Worm (Caenorhabditis elegans) whole organism, L2 larva: ENCODE data around the gene F42A10.6.
"Not testable (repeated sequence)": the region's sequence is repeated elsewhere in the genome, so short reads cannot be mapped to it uniquely, and the experiment has no call there.

ENCODE experiments used
- F13H6.1 ChIP-seq: sonication (generic microtip); optimal IDR thresholded peaks from 2 replicates; lab custom pipeline; 2016; ENCODE audit warnings: missing genetic modification characterization, missing compliant biosample characterization
- R02D3.7 ChIP-seq: fragments of 150-350 bp; optimal IDR thresholded peaks from 2 replicates; lab custom pipeline; 2014; ENCODE audit warnings: missing biosample characterization, missing genetic modification characterization
- Y55F3AM.14 ChIP-seq: fragments of 200-800 bp; sonication (Bioruptor generic); optimal IDR thresholded peaks from 2 replicates; lab custom pipeline; 2018; ENCODE audit warnings: mild to moderate bottlenecking, missing genetic modification characterization, missing compliant biosample characterization
- ZK546.5 ChIP-seq: sonication (generic microtip); optimal IDR thresholded peaks from 2 replicates; lab custom pipeline; 2017; ENCODE audit warnings: missing biosample characterization, missing genetic modification characterization
- alr-1 ChIP-seq: fragments of 150-350 bp; optimal IDR thresholded peaks from 2 replicates; lab custom pipeline; 2014; ENCODE audit warnings: missing biosample characterization, missing genetic modification characterization
- aly-2 ChIP-seq: fragments of 150-350 bp; optimal IDR thresholded peaks from 2 replicates; lab custom pipeline; 2014; ENCODE audit warnings: missing biosample characterization, missing genetic modification characterization
- ceh-16 ChIP-seq: fragments of 150-350 bp; optimal IDR thresholded peaks from 2 replicates; lab custom pipeline; 2014; ENCODE audit warnings: missing biosample characterization, missing genetic modification characterization
- ceh-82 ChIP-seq: fragments of 150-350 bp; optimal IDR thresholded peaks from 2 replicates; lab custom pipeline; 2014; ENCODE audit warnings: missing biosample characterization, missing genetic modification characterization
- crh-2 ChIP-seq: sonication (generic microtip); optimal IDR thresholded peaks from 2 replicates; lab custom pipeline; 2017; ENCODE audit warnings: missing biosample characterization, missing genetic modification characterization
- dmd-4 ChIP-seq: sonication (generic microtip); optimal IDR thresholded peaks from 2 replicates; lab custom pipeline; 2017; ENCODE audit warnings: missing biosample characterization, missing genetic modification characterization
- egl-27 ChIP-seq: sonication (generic microtip); optimal IDR thresholded peaks from 3 replicates; lab custom pipeline; 2017; ENCODE audit warnings: missing biosample characterization, missing genetic modification reagents, missing genetic modification characterization
- elt-1 ChIP-seq: fragments of 150-350 bp; optimal IDR thresholded peaks from 2 replicates; lab custom pipeline; 2014; ENCODE audit warnings: missing biosample characterization, missing genetic modification characterization
- elt-3 ChIP-seq: sonication (generic microtip); optimal IDR thresholded peaks from 2 replicates; lab custom pipeline; 2017; ENCODE audit warnings: missing biosample characterization, missing genetic modification characterization
- fos-1 ChIP-seq: fragments of 150-350 bp; optimal IDR thresholded peaks from 2 replicates; lab custom pipeline; 2014; ENCODE audit warnings: missing biosample characterization, missing genetic modification characterization
- gmeb-1 ChIP-seq: fragments of 150-350 bp; optimal IDR thresholded peaks from 2 replicates; lab custom pipeline; 2014; ENCODE audit warnings: missing biosample characterization, missing genetic modification characterization
- lin-11 ChIP-seq: fragments of 150-350 bp; sonication (generic microtip); optimal IDR thresholded peaks from 2 replicates; lab custom pipeline; 2014; ENCODE audit warnings: missing biosample characterization, missing genetic modification characterization, inconsistent platforms, mixed read lengths
- lin-13 ChIP-seq: fragments of 150-350 bp; optimal IDR thresholded peaks from 2 replicates; lab custom pipeline; 2014; ENCODE audit warnings: missing biosample characterization, missing genetic modification reagents, missing genetic modification characterization
- lin-39 ChIP-seq: fragments of 150-350 bp; optimal IDR thresholded peaks from 2 replicates; lab custom pipeline; 2014; ENCODE audit warnings: missing biosample characterization, missing genetic modification reagents, missing genetic modification characterization
- lsy-2 ChIP-seq, 2 experiments: fragments of 150-350 bp in 1 of 2; sonication (generic microtip) in 1 of 2; optimal IDR thresholded peaks; 2 replicates each; lab custom pipeline; 2014 to 2017; ENCODE audit warnings: missing biosample characterization in 2 of 2, missing genetic modification characterization in 2 of 2
- mab-5 ChIP-seq: fragments of 150-350 bp; optimal IDR thresholded peaks from 2 replicates; lab custom pipeline; 2014; ENCODE audit warnings: missing biosample characterization, missing genetic modification characterization
- mbf-1 ChIP-seq: sonication (generic microtip); optimal IDR thresholded peaks from 2 replicates; lab custom pipeline; 2017; ENCODE audit warnings: missing biosample characterization, missing genetic modification characterization
- mdl-1 ChIP-seq, 2 experiments: fragments of 150-350 bp in 1 of 2; sonication (generic microtip) in 1 of 2; optimal IDR thresholded peaks; 2 replicates each; lab custom pipeline; 2017; ENCODE audit warnings: missing biosample characterization in 2 of 2, missing genetic modification characterization in 2 of 2
- nhr-10 ChIP-seq: sonication (generic microtip); optimal IDR thresholded peaks from 2 replicates; lab custom pipeline; 2017; ENCODE audit warnings: missing biosample characterization, missing genetic modification characterization
- nhr-11 ChIP-seq: fragments of 150-350 bp; optimal IDR thresholded peaks from 2 replicates; lab custom pipeline; 2014; ENCODE audit warnings: missing biosample characterization, missing genetic modification characterization
- nhr-12 ChIP-seq: fragments of 150-350 bp; optimal IDR thresholded peaks from 2 replicates; lab custom pipeline; 2014; ENCODE audit warnings: missing biosample characterization, missing genetic modification characterization
- nhr-129 ChIP-seq: fragments of 150-350 bp; optimal IDR thresholded peaks from 2 replicates; lab custom pipeline; 2014; ENCODE audit warnings: missing biosample characterization, missing genetic modification characterization
- nhr-21 ChIP-seq: fragments of 150-350 bp; optimal IDR thresholded peaks from 2 replicates; lab custom pipeline; 2014; ENCODE audit warnings: missing biosample characterization, missing genetic modification characterization
- nhr-23 ChIP-seq: fragments of 150-350 bp; optimal IDR thresholded peaks from 2 replicates; lab custom pipeline; 2014; ENCODE audit warnings: missing biosample characterization, missing genetic modification reagents, missing genetic modification characterization
- nhr-25 ChIP-seq: fragments of 150-350 bp; sonication (generic microtip); optimal IDR thresholded peaks from 3 replicates; lab custom pipeline; 2014; ENCODE audit warnings: missing biosample characterization, missing genetic modification characterization
- nhr-6 ChIP-seq: fragments of 150-350 bp; optimal IDR thresholded peaks from 2 replicates; lab custom pipeline; 2014; ENCODE audit warnings: missing biosample characterization, missing genetic modification characterization
- nhr-77 ChIP-seq: fragments of 150-350 bp; optimal IDR thresholded peaks from 2 replicates; lab custom pipeline; 2014; ENCODE audit warnings: missing biosample characterization, missing genetic modification characterization
- peb-1 ChIP-seq: fragments of 150-350 bp; optimal IDR thresholded peaks from 2 replicates; lab custom pipeline; 2014; ENCODE audit warnings: missing biosample characterization, missing genetic modification characterization
- sem-4 ChIP-seq: fragments of 150-350 bp; optimal IDR thresholded peaks from 2 replicates; lab custom pipeline; 2014; ENCODE audit warnings: missing biosample characterization, missing genetic modification reagents, missing genetic modification characterization
- skn-1 ChIP-seq: sonication (generic microtip); optimal IDR thresholded peaks from 2 replicates; lab custom pipeline; 2017; ENCODE audit warnings: missing biosample characterization, missing genetic modification characterization
- sma-3 ChIP-seq: sonication (generic microtip); optimal IDR thresholded peaks from 2 replicates; lab custom pipeline; 2016; ENCODE audit warnings: missing genetic modification reagents, missing genetic modification characterization, missing compliant biosample characterization
- sma-9 ChIP-seq, 2 experiments: fragments of 150-350 bp in 1 of 2; sonication (generic microtip) in 1 of 2; optimal IDR thresholded peaks; 2 replicates each; lab custom pipeline; 2014 to 2016; ENCODE audit warnings: missing genetic modification characterization in 2 of 2, mild to moderate bottlenecking in 1 of 2, missing biosample characterization in 1 of 2, missing compliant biosample characterization in 1 of 2, missing genetic modification reagents in 1 of 2, moderate library complexity in 1 of 2
- snpc-4 ChIP-seq: fragments of 150-350 bp; optimal IDR thresholded peaks from 2 replicates; lab custom pipeline; 2014; ENCODE audit warnings: missing biosample characterization, missing genetic modification characterization
- unc-39 ChIP-seq: fragments of 150-350 bp; optimal IDR thresholded peaks from 2 replicates; lab custom pipeline; 2014; ENCODE audit warnings: missing biosample characterization, missing genetic modification characterization
- unc-55 ChIP-seq: fragments of 150-350 bp; sonication (generic microtip); optimal IDR thresholded peaks from 3 replicates; lab custom pipeline; 2014; ENCODE audit warnings: missing biosample characterization, missing genetic modification reagents, missing genetic modification characterization
- unc-62 ChIP-seq: fragments of 150-350 bp; optimal IDR thresholded peaks from 2 replicates; lab custom pipeline; 2014; ENCODE audit warnings: missing biosample characterization, missing genetic modification reagents, missing genetic modification characterization
- zag-1 ChIP-seq: fragments of 150-350 bp; optimal IDR thresholded peaks from 2 replicates; lab custom pipeline; 2014; ENCODE audit warnings: missing biosample characterization, missing genetic modification characterization
- ztf-1 ChIP-seq: fragments of 200-800 bp; sonication (Bioruptor generic); conservative IDR thresholded peaks from 2 replicates; pipeline ENCODE4 v1.3.6; 2022; ENCODE audit warnings: missing genetic modification characterization, missing compliant biosample characterization
- ztf-4 ChIP-seq: fragments of 150-350 bp; optimal IDR thresholded peaks from 2 replicates; lab custom pipeline; 2014; ENCODE audit warnings: missing biosample characterization, missing genetic modification characterization

Gene F42A10.6

DNA sequence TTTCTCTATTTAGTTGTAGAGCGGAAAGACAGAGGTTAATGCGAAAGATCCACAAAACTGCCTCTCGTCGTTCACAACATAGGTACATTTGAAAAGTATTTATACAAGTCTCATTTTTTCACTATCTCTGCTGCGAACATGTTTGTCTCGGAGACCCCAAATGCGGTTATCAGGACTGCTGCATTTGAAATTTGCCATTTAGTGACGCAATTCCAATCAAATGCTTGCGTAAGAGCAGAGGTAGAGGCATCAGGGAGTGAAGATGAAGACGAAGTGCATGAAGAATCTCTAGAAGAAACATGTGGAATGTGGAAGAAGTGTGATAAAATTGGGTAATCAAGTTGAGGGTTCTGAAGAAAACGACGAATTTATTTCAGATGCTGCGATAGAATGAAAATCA is 42.5 kb downstream of the F42A10.6 start:
- TF ChIP-seq nhr-10 (tag; lab: Kevin White, UChicago): no peak
- TF ChIP-seq R02D3.7: no peak
- TF ChIP-seq nhr-129: peak; percentile 5
- no peak for TF ChIP-seq nhr-77
- TF ChIP-seq lin-13: no peak
- TF ChIP-seq mab-5 (tag; lab: Kevin White, UChicago): no peak
- TF ChIP-seq fos-1 (tag; lab: Kevin White, UChicago): peak; percentile 34
- TF ChIP-seq crh-2: peak; percentile 16

ce11 chrIII:6133389-6133789 is 43.3 kb downstream of the F42A10.6 start:
- TF ChIP-seq Y55F3AM.14 (GFP tag; lab: Kevin White, UChicago) (peak; percentile 91), lin-13 (peak; percentile 35), nhr-129 (peak; percentile 11), mdl-1 (tag; optimal IDR thresholded peaks at IDR 0.05; lab: Kevin White, UChicago) (peak in 1 of 2 experiments; percentile 0), unc-55 (GFP tag; lab: Kevin White, UChicago) (peak; percentile 19), F13H6.1 (tag; lab: Kevin White, UChicago) (peak; percentile 82), lsy-2 (tag; optimal IDR thresholded peaks at IDR 0.05; lab: Kevin White, UChicago) (peak in 1 of 2 experiments; percentile 7), sma-9 (GFP tag; optimal IDR thresholded peaks at IDR 0.05; lab: Kevin White, UChicago) (peak; percentile 14), crh-2 (peak; percentile 16)
- not testable (repeated sequence) for TF ChIP-seq sma-9 (tag; optimal IDR thresholded peaks at IDR 0.05; lab: Kevin White, UChicago)
- TF ChIP-seq, all 48 proteins: peak for 9; not testable (repeated sequence) for 39

DNA sequence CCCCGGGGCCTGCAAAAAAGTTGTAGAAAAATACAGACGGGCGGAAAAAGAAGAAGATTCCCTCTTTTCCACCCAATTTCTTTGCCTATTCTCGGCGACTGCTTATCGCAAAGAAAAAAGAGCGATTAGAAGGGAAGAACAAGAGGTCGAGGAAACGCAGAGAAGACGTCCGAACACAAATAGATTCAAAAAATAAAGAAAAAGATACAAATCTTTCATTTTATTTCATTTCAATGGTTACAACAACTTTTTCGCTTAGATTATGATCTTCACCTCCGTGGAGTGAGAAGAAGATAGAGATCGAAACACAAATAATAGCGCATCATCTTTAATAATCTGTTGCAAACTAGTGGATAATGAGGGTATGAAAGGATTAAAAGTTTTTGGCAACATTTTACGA is 44.6 kb downstream of the F42A10.6 start:
- TF ChIP-seq alr-1 (tag; lab: Kevin White, UChicago) (no peak), nhr-6 (tag; lab: Kevin White, UChicago) (no peak), sma-3 (no peak), nhr-11 (tag; lab: Kevin White, UChicago) (no peak), unc-55 (GFP tag; lab: Kevin White, UChicago) (no peak), mdl-1 (tag; optimal IDR thresholded peaks at IDR 0.05; lab: Kevin White, UChicago) (no peak), unc-39 (tag; lab: Kevin White, UChicago) (no peak), mbf-1 (tag; lab: Kevin White, UChicago) (no peak), fos-1 (tag; lab: Kevin White, UChicago) (peak; percentile 13), nhr-77 (no peak), ztf-1 (GFP tag; lab: Robert Waterston, UW) (no peak), gmeb-1 (tag; lab: Kevin White, UChicago) (no peak), ZK546.5 (tag; lab: Kevin White, UChicago) (no peak), nhr-25 (tag; lab: Kevin White, UChicago) (no peak), sem-4 (peak; percentile 46), peb-1 (tag; lab: Kevin White, UChicago) (no peak), F13H6.1 (tag; lab: Kevin White, UChicago) (no peak), mab-5 (tag; lab: Kevin White, UChicago) (no peak), ztf-4 (no peak), lin-39 (tag; lab: Kevin White, UChicago) (no peak), ceh-16 (peak; percentile 60), sma-9 (GFP tag; optimal IDR thresholded peaks at IDR 0.05; lab: Kevin White, UChicago) (peak; percentile 56), sma-9 (tag; optimal IDR thresholded peaks at IDR 0.05; lab: Kevin White, UChicago) (no peak), elt-1 (tag; lab: Kevin White, UChicago) (peak; percentile 83), R02D3.7 (no peak), lin-13 (peak; percentile 8), nhr-12 (tag; lab: Kevin White, UChicago) (no peak), snpc-4 (no peak), lin-11 (tag; lab: Kevin White, UChicago) (no peak), nhr-21 (tag; lab: Kevin White, UChicago) (peak; percentile 30), unc-62 (GFP tag; lab: Kevin White, UChicago) (no peak), dmd-4 (tag; lab: Kevin White, UChicago) (no peak), egl-27 (peak; percentile 59), ceh-82 (tag; lab: Kevin White, UChicago) (no peak), Y55F3AM.14 (GFP tag; lab: Kevin White, UChicago) (no peak), lsy-2 (tag; optimal IDR thresholded peaks at IDR 0.05; lab: Kevin White, UChicago) (peak in 1 of 2 experiments; percentile 31), skn-1 (tag; lab: Kevin White, UChicago) (no peak), aly-2 (tag; lab: Kevin White, UChicago) (no peak), nhr-23 (no peak), elt-3 (tag; lab: Kevin White, UChicago) (no peak), zag-1 (tag; lab: Kevin White, UChicago) (no peak)
